Fruit fly (Drosophila melanogaster): Measurements from ENCODE around the gene Ho.

- peak; percentile 89 for TF ChIP-seq psq (GFP tag; optimal IDR thresholded peaks at IDR 0.05)
- no peak for TF ChIP-seq jim (GFP tag; optimal IDR thresholded peaks at IDR 0.05)
- TF ChIP-seq CrebA (GFP tag; optimal IDR thresholded peaks at IDR 0.05; ENCODE audit: borderline replicate concordance): peak; percentile 59
- peak; percentile 89 for TF ChIP-seq sv (GFP tag; optimal IDR thresholded peaks at IDR 0.05)
- TF ChIP-seq Hr78 (GFP tag; optimal IDR thresholded peaks at IDR 0.05): no peak
- TF ChIP-seq foxo (GFP tag; optimal IDR thresholded peaks at IDR 0.05): peak in 1 of 2 experiments; percentile 95
- peak; percentile 27 for TF ChIP-seq Jra (GFP tag; optimal IDR thresholded peaks at IDR 0.05)
- no peak for TF ChIP-seq N (GFP tag; optimal IDR thresholded peaks at IDR 0.05)
- TF ChIP-seq Myc (optimal IDR thresholded peaks at IDR 0.05): no peak
- TF ChIP-seq dl (GFP tag; optimal IDR thresholded peaks at IDR 0.05; ENCODE audit: insufficient read depth in 1 of 2, partially characterized antibody in 2 of 2): peak in 1 of 2 experiments; percentile 30
- peak; percentile 96 for TF ChIP-seq rgr (GFP tag; optimal IDR thresholded peaks at IDR 0.05)
- peak; percentile 86 for TF ChIP-seq Sp1 (GFP tag; optimal IDR thresholded peaks at IDR 0.05)
- peak; percentile 95 for TF ChIP-seq h (GFP tag; optimal IDR thresholded peaks at IDR 0.05)
- no peak for TF ChIP-seq lola (GFP tag; optimal IDR thresholded peaks at IDR 0.05)
Observed at dm6 chr3R:11655873-11656374, 23.6 kb upstream of the Ho start, which contains the start of gene CG42327.

Data from whole organism, wandering third instar larva.